Worm (Caenorhabditis elegans) whole organism, midembryonic: ENCODE data around the gene B0303.16.

Experiments
- T22C8.4 ChIP-seq: fragments of 200-800 bp; sonication (Bioruptor generic); IDR thresholded peaks from 2 replicates; pipeline ENCODE4 v1.3.6; 2022; ENCODE audit warnings: missing genetic modification characterization, missing compliant biosample characterization
- cog-1 ChIP-seq: sonication (generic microtip); optimal IDR thresholded peaks from 2 replicates; lab custom pipeline; 2016; ENCODE audit warnings: missing genetic modification characterization, missing compliant biosample characterization
- flt-1 ChIP-seq: fragments of 200-800 bp; sonication (Bioruptor generic); IDR thresholded peaks from 2 replicates; pipeline ENCODE4 v1.3.6; 2022; ENCODE audit warnings: missing genetic modification characterization, missing compliant biosample characterization
- klf-2 ChIP-seq: fragments of 200-800 bp; sonication (Bioruptor generic); conservative IDR thresholded peaks from 2 replicates; pipeline ENCODE4 v1.3.6; 2022; ENCODE audit warnings: missing genetic modification reagents, missing genetic modification characterization, missing compliant biosample characterization
- med-1 ChIP-seq: sonication (generic microtip); optimal IDR thresholded peaks from 2 replicates; lab custom pipeline; 2017; ENCODE audit warnings: missing genetic modification characterization, mild to moderate bottlenecking, missing compliant biosample characterization, antibody characterized with exemption, missing genetic modification reagents; ENCODE audit not compliant: insufficient read depth
- ref-1 ChIP-seq: fragments of 200-800 bp; sonication (Bioruptor generic); conservative IDR thresholded peaks from 2 replicates; pipeline ENCODE4 v1.3.6; 2022; ENCODE audit warnings: missing genetic modification reagents, missing genetic modification characterization, missing compliant biosample characterization
- tab-1 ChIP-seq: fragments of 200-800 bp; sonication (Bioruptor generic); IDR thresholded peaks from 2 replicates; pipeline ENCODE4 v1.3.6; 2022; ENCODE audit warnings: missing genetic modification characterization, missing compliant biosample characterization
- ztf-23 ChIP-seq: fragments of 200-800 bp; sonication (Bioruptor generic); IDR thresholded peaks from 2 replicates; pipeline ENCODE4 v1.3.6; 2022; ENCODE audit warnings: missing genetic modification reagents, missing genetic modification characterization, missing compliant biosample characterization
- ztf-29 ChIP-seq: fragments of 200-800 bp; sonication (Bioruptor generic); IDR thresholded peaks from 2 replicates; pipeline ENCODE4 v1.3.6; 2022; ENCODE audit warnings: missing genetic modification reagents, missing genetic modification characterization, missing compliant biosample characterization

The B0303.16 gene

ce11 chrIII:8745214-8745613 lies 40.3 kb downstream of the B0303.16 start:
- TF ChIP-seq T22C8.4 (GFP tag; lab: Robert Waterston, UW) = no peak
- TF ChIP-seq med-1 (GFP tag; lab: Kevin White, UChicago) = no peak

ce11 chrIII:8748620-8749019 lies 43.8 kb downstream of the B0303.16 start:
- TF ChIP-seq klf-2 (GFP tag; lab: Robert Waterston, UW) = no peak
- no peak for TF ChIP-seq ztf-29 (GFP tag; lab: Robert Waterston, UW)
- TF ChIP-seq flt-1 = no peak
- TF ChIP-seq med-1 (GFP tag; lab: Kevin White, UChicago) = no peak
- no peak for TF ChIP-seq cog-1 (tag; lab: Kevin White, UChicago)
- no peak for TF ChIP-seq ref-1
- TF ChIP-seq tab-1 (GFP tag; lab: Robert Waterston, UW) = no peak
- TF ChIP-seq T22C8.4 (GFP tag; lab: Robert Waterston, UW) = no peak
- TF ChIP-seq ztf-23 = no peak

ce11 chrIII:8749487-8749886 lies 44.6 kb downstream of the B0303.16 start, which contains the start of gene sma-2:
Gene sma-2 (plus strand): TSS chrIII:8749680.
- TF ChIP-seq ref-1 = no peak

ce11 chrIII:8750606-8751005 lies 45.7 kb downstream of the B0303.16 start, which contains the start of gene ugtp-1:
Gene ugtp-1 (minus strand): TSS chrIII:8750706.
- TF ChIP-seq ref-1 (no peak), cog-1 (tag; lab: Kevin White, UChicago) (no peak)

ce11 chrIII:8754682-8755081 lies 49.8 kb downstream of the B0303.16 start, which contains the start of gene tomm-70:
Gene tomm-70 (minus strand): TSS chrIII:8754750.
- TF ChIP-seq tab-1 (GFP tag; lab: Robert Waterston, UW) = no peak
- no peak for TF ChIP-seq ztf-23
- TF ChIP-seq flt-1 = no peak
- TF ChIP-seq med-1 (GFP tag; lab: Kevin White, UChicago) = no peak
- TF ChIP-seq ztf-29 (GFP tag; lab: Robert Waterston, UW) = no peak
- TF ChIP-seq cog-1 (tag; lab: Kevin White, UChicago) = no peak
- no peak for TF ChIP-seq klf-2 (GFP tag; lab: Robert Waterston, UW)
- no peak for TF ChIP-seq ref-1
- no peak for TF ChIP-seq T22C8.4 (GFP tag; lab: Robert Waterston, UW)
